Fruit fly (Drosophila melanogaster): ENCODE results near the gene kirre.

The kirre gene

dm6 chrX:2880660-2881059, 140.5 kb downstream of the kirre start (continued):
- no peak for TF ChIP-seq CG7368 (GFP tag; optimal IDR thresholded peaks at IDR 0.05)
- TF ChIP-seq CG6792 (GFP tag; optimal IDR thresholded peaks at IDR 0.05) = peak; percentile 26
- TF ChIP-seq CG3919 (GFP tag; optimal IDR thresholded peaks at IDR 0.05) = peak; percentile 38
- no peak for TF ChIP-seq CG4318 (GFP tag; optimal IDR thresholded peaks at IDR 0.05)
- no peak for TF ChIP-seq CG11762 (GFP tag; optimal IDR thresholded peaks at IDR 0.05; ENCODE audit: insufficient read depth)

DNA sequence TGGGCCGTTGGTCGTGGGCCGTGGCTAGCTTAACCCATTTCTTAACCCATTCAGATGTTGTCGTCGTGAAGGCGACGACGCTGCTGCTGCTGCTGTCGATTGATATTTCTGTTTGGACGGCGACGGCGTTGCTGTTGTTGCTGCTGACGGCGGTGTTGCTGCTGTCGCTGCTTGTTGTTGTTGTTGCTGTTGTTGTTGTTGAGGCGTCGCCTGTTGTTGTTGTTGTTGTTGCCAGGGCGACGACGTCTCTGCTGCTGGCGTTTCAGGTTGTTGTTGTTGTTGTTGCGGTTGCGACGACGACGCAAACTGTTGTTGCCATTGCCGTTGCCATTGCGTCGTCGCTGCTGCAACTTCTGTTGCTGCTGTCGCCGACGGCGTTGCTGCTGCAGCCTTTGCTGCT, 142.3 kb downstream of the kirre start:
- TF ChIP-seq eg (GFP tag; IDR thresholded peaks at IDR 0.05) (no peak), fd85E (GFP tag; optimal IDR thresholded peaks at IDR 0.05) (no peak)

- no peak for TF ChIP-seq pdm3 (GFP tag; optimal IDR thresholded peaks at IDR 0.05)
Measured at dm6 chrX:2883561-2883960, 143.4 kb downstream of the kirre start, which contains the start of gene CG14418. CG14418 (minus strand) TSS chrX:2883661.

DNA sequence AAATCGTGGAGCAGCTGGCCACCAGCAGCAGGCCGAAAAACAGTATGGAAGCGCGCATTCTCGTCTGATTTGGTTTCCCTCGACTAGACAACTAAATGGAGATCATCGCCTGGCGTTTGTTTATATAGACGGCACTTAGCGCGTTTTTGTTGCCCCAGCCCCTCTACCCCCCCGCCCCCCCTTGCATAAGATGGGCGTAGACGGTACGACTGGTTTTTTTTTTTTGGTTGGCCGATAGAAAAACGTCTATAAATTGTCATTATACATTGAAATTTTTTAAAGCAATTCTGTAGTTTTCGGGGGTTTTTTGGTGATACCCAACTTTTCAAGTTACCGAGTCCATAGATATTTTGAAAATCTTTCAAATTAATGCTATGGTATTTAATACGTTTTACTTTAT, 145.6 kb downstream of the kirre start, which contains the start of gene CG14419:
CG14419 (minus strand) TSS at position 101 of the 400 bp plus-strand sequence.
- TF ChIP-seq CG31627 (GFP tag; optimal IDR thresholded peaks at IDR 0.05) = no peak
- TF ChIP-seq fd85E (GFP tag; optimal IDR thresholded peaks at IDR 0.05) = no peak
- no peak for TF ChIP-seq Hr38 (GFP tag; optimal IDR thresholded peaks at IDR 0.05)
- TF ChIP-seq Lpt (GFP tag; optimal IDR thresholded peaks at IDR 0.05) = no peak
- TF ChIP-seq CG8119 (GFP tag; IDR thresholded peaks at IDR 0.05) = no peak
- no peak for TF ChIP-seq fkh (GFP tag; optimal IDR thresholded peaks at IDR 0.05)
- TF ChIP-seq vri (GFP tag; optimal IDR thresholded peaks at IDR 0.05) = no peak
- TF ChIP-seq CG16779 (tag; optimal IDR thresholded peaks at IDR 0.05) = no peak
- TF ChIP-seq fd59A (GFP tag; optimal IDR thresholded peaks at IDR 0.05) = no peak
- TF ChIP-seq OdsH (GFP tag; optimal IDR thresholded peaks at IDR 0.05) = no peak
- TF ChIP-seq CG3032 (tag; optimal IDR thresholded peaks at IDR 0.05) = no peak
- no peak for TF ChIP-seq Sox15 (GFP tag; optimal IDR thresholded peaks at IDR 0.05)
- no peak for TF ChIP-seq salr (GFP tag; optimal IDR thresholded peaks at IDR 0.05)
- TF ChIP-seq svp (GFP tag) = no peak

DNA sequence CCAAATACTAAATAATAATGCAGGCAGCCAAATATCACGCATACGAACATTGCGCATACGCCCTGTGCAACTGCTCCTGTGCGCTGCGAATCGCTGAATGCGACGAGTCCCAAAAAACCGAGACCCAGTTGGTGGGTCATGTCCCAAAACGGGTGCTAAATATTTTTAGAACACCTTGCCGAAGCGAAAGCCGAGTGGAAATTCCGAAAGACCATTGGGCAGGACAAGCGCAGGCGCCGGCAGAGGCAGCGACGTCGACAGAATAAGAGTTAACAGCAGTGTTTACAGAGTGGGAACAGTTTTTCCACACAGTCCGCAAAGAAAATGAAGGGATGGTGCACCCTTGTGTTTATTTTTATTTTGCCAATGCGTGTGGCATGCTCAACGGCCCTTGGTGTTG, 148.0 kb downstream of the kirre start:
- TF ChIP-seq Lpt (GFP tag; optimal IDR thresholded peaks at IDR 0.05) (no peak), Sox102F (GFP tag; optimal IDR thresholded peaks at IDR 0.05) (no peak), fd85E (GFP tag; optimal IDR thresholded peaks at IDR 0.05) (no peak), CG10631 (GFP tag; optimal IDR thresholded peaks at IDR 0.05) (no peak), CG8119 (GFP tag; IDR thresholded peaks at IDR 0.05) (no peak), CG3032 (tag; optimal IDR thresholded peaks at IDR 0.05) (no peak), CG6276 (GFP tag; optimal IDR thresholded peaks at IDR 0.05) (no peak)

DNA sequence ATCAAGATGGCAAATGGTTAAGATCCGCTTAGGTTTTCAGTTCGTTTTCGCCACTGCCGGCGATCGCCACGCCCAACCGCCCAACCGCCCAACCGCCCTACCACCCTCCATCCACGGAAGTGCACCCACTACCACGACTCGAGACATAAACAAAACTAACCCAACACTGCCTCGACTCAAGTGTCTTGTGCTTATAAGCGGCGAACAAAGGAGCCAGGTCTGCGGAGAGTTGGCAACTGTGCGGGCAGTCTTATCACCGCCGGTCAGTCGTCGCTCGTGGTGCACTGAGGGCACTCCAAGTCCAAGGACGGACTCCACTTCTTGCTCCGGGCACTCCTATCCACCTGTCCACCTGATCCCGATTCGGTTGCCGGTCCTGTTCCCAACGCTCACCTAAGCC, 150.3 kb downstream of the kirre start, which contains the start of gene CG3526:
CG3526 (plus strand) TSS at position 301 of the 400 bp plus-strand sequence.
- TF ChIP-seq acj6 (GFP tag; optimal IDR thresholded peaks at IDR 0.05) (no peak), Smox (GFP tag; optimal IDR thresholded peaks at IDR 0.05) (no peak)

dm6 chrX:2907105-2907694, 167.0 kb downstream of the kirre start:
- TF ChIP-seq Sox15 (GFP tag; optimal IDR thresholded peaks at IDR 0.05) = peak; percentile 24
- TF ChIP-seq CG8632 (GFP tag; optimal IDR thresholded peaks at IDR 0.05) = no peak
- TF ChIP-seq CG31627 (GFP tag; optimal IDR thresholded peaks at IDR 0.05) = peak; percentile 49
- no peak for TF ChIP-seq dsx (GFP tag; optimal IDR thresholded peaks at IDR 0.05; ENCODE audit: poor library complexity, severe bottlenecking)
- TF ChIP-seq vri (GFP tag; optimal IDR thresholded peaks at IDR 0.05) = no peak
- TF ChIP-seq CG32006 (GFP tag; optimal IDR thresholded peaks at IDR 0.05) = peak; percentile 10
- no peak for TF ChIP-seq CG8319 (GFP tag; optimal IDR thresholded peaks at IDR 0.05)
- TF ChIP-seq Eip78C (GFP tag) = peak; percentile 75
- peak; percentile 9 for TF ChIP-seq Sox14 (GFP tag; optimal IDR thresholded peaks at IDR 0.05)
- TF ChIP-seq eg (GFP tag; IDR thresholded peaks at IDR 0.05) = peak; percentile 24; the same call in 1 of the 3 replicates
- TF ChIP-seq fd59A (GFP tag; optimal IDR thresholded peaks at IDR 0.05) = no peak
- no peak for TF ChIP-seq CG1621 (tag; optimal IDR thresholded peaks at IDR 0.05)
- TF ChIP-seq CG3919 (GFP tag; optimal IDR thresholded peaks at IDR 0.05) = peak; percentile 31
- TF ChIP-seq salr (GFP tag; optimal IDR thresholded peaks at IDR 0.05) = no peak
- peak; percentile 14 for TF ChIP-seq Ets96B (tag; optimal IDR thresholded peaks at IDR 0.05)
- TF ChIP-seq CG11294 (GFP tag; IDR thresholded peaks at IDR 0.05) = no peak
- peak; percentile 49 for TF ChIP-seq topi (GFP tag; optimal IDR thresholded peaks at IDR 0.05)
- peak; percentile 15 for TF ChIP-seq CG10631 (GFP tag; optimal IDR thresholded peaks at IDR 0.05)
- no peak for TF ChIP-seq Hr4 (GFP tag; optimal IDR thresholded peaks at IDR 0.05)
- peak; percentile 74 for TF ChIP-seq svp (GFP tag)
- TF ChIP-seq OdsH (GFP tag; optimal IDR thresholded peaks at IDR 0.05) = peak; percentile 24
- TF ChIP-seq CG6792 (GFP tag; optimal IDR thresholded peaks at IDR 0.05) = peak; percentile 10
- TF ChIP-seq CG4318 (GFP tag; optimal IDR thresholded peaks at IDR 0.05) = no peak
- TF ChIP-seq Smox (GFP tag; optimal IDR thresholded peaks at IDR 0.05) = peak; percentile 26
- peak; percentile 36 for TF ChIP-seq pdm3 (GFP tag; optimal IDR thresholded peaks at IDR 0.05)

All from whole organism, prepupa.